Worm (Caenorhabditis elegans): ENCODE results near the gene acbp-5.

DNA sequence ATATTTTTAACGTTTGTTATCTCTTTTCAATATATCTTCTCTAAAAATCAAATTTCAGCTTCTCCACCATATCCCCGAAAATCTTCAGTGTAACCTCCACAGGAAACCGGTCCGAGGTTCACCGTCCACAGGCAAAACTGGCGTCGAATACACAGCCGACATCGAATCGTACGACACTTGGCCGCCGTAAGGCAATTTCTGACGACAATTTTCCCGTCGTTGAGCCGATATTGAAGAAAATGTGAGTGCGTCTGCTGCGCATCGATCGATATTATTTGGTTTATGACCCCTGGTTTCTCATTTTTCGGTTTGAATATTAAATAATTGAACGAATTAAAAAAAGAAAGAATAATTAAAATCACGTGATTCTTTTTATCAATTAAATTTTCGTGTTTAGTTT is 45.7 kb upstream of the acbp-5 start, which contains the start of gene cul-2:
- TF ChIP-seq lin-13 (GFP tag; optimal IDR thresholded peaks at IDR 0.05) (peak; percentile 1), nhr-237 (tag; optimal IDR thresholded peaks at IDR 0.05) (no peak), lin-15B (tag; optimal IDR thresholded peaks at IDR 0.05) (no peak)
